Fruit fly (Drosophila melanogaster) whole organism, embryonic: ENCODE measurements around the gene CG14277.
A peak's percentile ranks its signal among the peaks of the same experiment; 100 is the strongest.

Experiments
- BtbVII ChIP-seq: fragments of 200-800 bp; sonication (Bioruptor generic); optimal IDR thresholded peaks from 3 replicates; lab custom pipeline; 2017; ENCODE audit warnings: missing biosample characterization, mild to moderate bottlenecking, missing genetic modification characterization
- CG10147 ChIP-seq: fragments of 200-800 bp; sonication (Bioruptor generic); optimal IDR thresholded peaks from 2 replicates; lab custom pipeline; 2019; ENCODE audit warnings: missing biosample characterization, mild to moderate bottlenecking, missing genetic modification characterization, moderate library complexity
- CG10321 ChIP-seq: fragments of 200-800 bp; sonication (Bioruptor generic); IDR thresholded peaks from 2 replicates; pipeline ENCODE4 v1.3.6; 2022; ENCODE audit warnings: missing biosample characterization, missing genetic modification characterization
- CG12155 ChIP-seq: fragments of 200-800 bp; sonication (Bioruptor generic); optimal IDR thresholded peaks from 3 replicates; lab custom pipeline; 2016; ENCODE audit warnings: missing biosample characterization, missing genetic modification characterization
- CG12659 ChIP-seq: fragments of 200-800 bp; sonication (Bioruptor generic); optimal IDR thresholded peaks from 3 replicates; lab custom pipeline; 2017; ENCODE audit warnings: mild to moderate bottlenecking, missing biosample characterization, missing genetic modification reagents, missing genetic modification characterization
- CG12744 ChIP-seq: fragments of 200-800 bp; sonication (Bioruptor generic); optimal IDR thresholded peaks from 2 replicates; lab custom pipeline; 2016; ENCODE audit warnings: missing biosample characterization, missing genetic modification characterization
- CG15011 ChIP-seq: fragments of 200-800 bp; sonication (Bioruptor generic); optimal IDR thresholded peaks from 3 replicates; lab custom pipeline; 2018; ENCODE audit warnings: missing biosample characterization, mild to moderate bottlenecking, missing genetic modification characterization
- CG1603 ChIP-seq: fragments of 200-800 bp; sonication (Bioruptor generic); optimal IDR thresholded peaks from 2 replicates; lab custom pipeline; 2019; ENCODE audit warnings: missing biosample characterization, mild to moderate bottlenecking, missing genetic modification characterization, moderate library complexity
- CG17912 ChIP-seq: fragments of 200-800 bp; sonication (Bioruptor generic); optimal IDR thresholded peaks from 2 replicates; lab custom pipeline; 2018; ENCODE audit warnings: missing biosample characterization, mild to moderate bottlenecking, missing genetic modification characterization
- CG32532 ChIP-seq: fragments of 200-800 bp; sonication (Bioruptor generic); IDR thresholded peaks from 2 replicates; pipeline ENCODE4 v1.3.6; 2022; ENCODE audit warnings: missing biosample characterization, missing genetic modification characterization
- CG32772 ChIP-seq: fragments of 200-800 bp; sonication (Bioruptor generic); IDR thresholded peaks from 2 replicates; pipeline ENCODE4 v1.3.6; 2022; ENCODE audit warnings: missing biosample characterization, missing genetic modification characterization
- CG33557 ChIP-seq: fragments of 200-800 bp; sonication (Bioruptor generic); optimal IDR thresholded peaks from 2 replicates; lab custom pipeline; 2019; ENCODE audit warnings: missing biosample characterization, mild to moderate bottlenecking, missing genetic modification characterization, moderate library complexity
- CG3838 ChIP-seq: fragments of 200-800 bp; sonication (Bioruptor generic); optimal IDR thresholded peaks from 3 replicates; lab custom pipeline; 2016; ENCODE audit warnings: missing biosample characterization, missing genetic modification characterization
- CG4282 ChIP-seq: fragments of 200-800 bp; sonication (Bioruptor generic); optimal IDR thresholded peaks from 2 replicates; lab custom pipeline; 2016; ENCODE audit warnings: missing biosample characterization, missing genetic modification characterization
- CG4328 ChIP-seq: fragments of 200-800 bp; sonication (Bioruptor generic); optimal IDR thresholded peaks from 3 replicates; lab custom pipeline; 2017; ENCODE audit warnings: missing biosample characterization, missing genetic modification reagents, missing genetic modification characterization
- CG4820 ChIP-seq: fragments of 200-800 bp; sonication (Bioruptor generic); optimal IDR thresholded peaks from 3 replicates; lab custom pipeline; 2016; ENCODE audit warnings: missing biosample characterization, missing genetic modification characterization
- CG6272 ChIP-seq: fragments of 200-800 bp; sonication (Bioruptor generic); IDR thresholded peaks from 2 replicates; pipeline ENCODE4 v1.3.6; 2022; ENCODE audit warnings: missing biosample characterization, missing genetic modification characterization
- CG6791 ChIP-seq: fragments of 200-800 bp; sonication (Bioruptor generic); IDR thresholded peaks from 3 replicates; pipeline ENCODE4 v1.3.6; 2022; ENCODE audit warnings: missing biosample characterization, missing genetic modification characterization; ENCODE audit not compliant: partially characterized antibody
- CG7271 ChIP-seq: fragments of 200-800 bp; sonication (Bioruptor generic); optimal IDR thresholded peaks from 2 replicates; lab custom pipeline; 2018; ENCODE audit warnings: missing biosample characterization, mild to moderate bottlenecking, missing genetic modification characterization, moderate library complexity
- CG7987 ChIP-seq: fragments of 200-800 bp; sonication (Bioruptor generic); optimal IDR thresholded peaks from 2 replicates; lab custom pipeline; 2018; ENCODE audit warnings: missing biosample characterization, mild to moderate bottlenecking, missing genetic modification characterization, moderate library complexity
- CG8944 ChIP-seq: fragments of 200-800 bp; sonication (Bioruptor generic); optimal IDR thresholded peaks from 3 replicates; lab custom pipeline; 2016; ENCODE audit warnings: missing biosample characterization, missing genetic modification characterization
- CG9437 ChIP-seq: fragments of 200-800 bp; sonication (Bioruptor generic); optimal IDR thresholded peaks from 2 replicates; lab custom pipeline; 2018; ENCODE audit warnings: missing biosample characterization, mild to moderate bottlenecking, missing genetic modification characterization
- CG9727 ChIP-seq: fragments of 200-800 bp; sonication (Bioruptor generic); optimal IDR thresholded peaks from 3 replicates; lab custom pipeline; 2017; ENCODE audit warnings: missing biosample characterization, mild to moderate bottlenecking, missing genetic modification characterization
- Hand ChIP-seq: fragments of 200-800 bp; sonication (Bioruptor generic); optimal IDR thresholded peaks from 2 replicates; lab custom pipeline; 2017; ENCODE audit warnings: mild to moderate bottlenecking, missing biosample characterization, missing genetic modification reagents, missing genetic modification characterization
- Mrtf ChIP-seq: fragments of 200-800 bp; sonication (Bioruptor generic); IDR thresholded peaks from 3 replicates; pipeline ENCODE4 v1.3.6; 2022; ENCODE audit warnings: missing biosample characterization, missing genetic modification characterization
- Oli ChIP-seq: fragments of 200-800 bp; sonication (Bioruptor generic); optimal IDR thresholded peaks from 2 replicates; lab custom pipeline; 2018; ENCODE audit warnings: missing biosample characterization, mild to moderate bottlenecking, missing genetic modification characterization, moderate library complexity
- Ptx1 ChIP-seq: fragments of 200-800 bp; sonication (Bioruptor generic); IDR thresholded peaks from 2 replicates; pipeline ENCODE4 v1.3.6; 2022; ENCODE audit warnings: missing biosample characterization, missing genetic modification characterization
- Spps ChIP-seq: fragments of 200-800 bp; sonication (Bioruptor generic); optimal IDR thresholded peaks from 2 replicates; lab custom pipeline; 2018; ENCODE audit warnings: missing biosample characterization, mild to moderate bottlenecking, missing genetic modification characterization
- Ssrp ChIP-seq: fragments of 200-800 bp; sonication (Bioruptor generic); optimal IDR thresholded peaks from 2 replicates; lab custom pipeline; 2018; ENCODE audit warnings: missing biosample characterization, mild to moderate bottlenecking, missing genetic modification characterization, moderate library complexity
- abd-A ChIP-seq: fragments of 200-800 bp; sonication (Bioruptor generic); optimal IDR thresholded peaks from 3 replicates; lab custom pipeline; 2019; ENCODE audit warnings: missing biosample characterization, mild to moderate bottlenecking, missing genetic modification characterization, moderate library complexity
- br ChIP-seq: fragments of >200 bp; optimal IDR thresholded peaks from 2 replicates; lab custom pipeline; 2017
- bsh ChIP-seq, 2 experiments: fragments of 200-800 bp; sonication (Bioruptor generic); optimal IDR thresholded peaks; 2 replicates each; lab custom pipeline; 2017 to 2018; ENCODE audit warnings: mild to moderate bottlenecking in 2 of 2, missing biosample characterization in 2 of 2, missing genetic modification characterization in 2 of 2, moderate library complexity in 1 of 2
- cg ChIP-seq: fragments of 200-800 bp; sonication (Bioruptor generic); optimal IDR thresholded peaks from 3 replicates; lab custom pipeline; 2019; ENCODE audit warnings: missing biosample characterization, mild to moderate bottlenecking, missing genetic modification characterization, moderate library complexity
- dm ChIP-seq: fragments of 200-800 bp; sonication (Bioruptor generic); optimal IDR thresholded peaks from 3 replicates; lab custom pipeline; 2016; ENCODE audit warnings: missing biosample characterization, missing genetic modification characterization
- dmrt99B ChIP-seq: fragments of 200-800 bp; sonication (Bioruptor generic); optimal IDR thresholded peaks from 2 replicates; lab custom pipeline; 2018; ENCODE audit warnings: missing biosample characterization, mild to moderate bottlenecking, missing genetic modification characterization, moderate library complexity
- emc ChIP-seq: fragments of 200-800 bp; sonication (Bioruptor generic); optimal IDR thresholded peaks from 2 replicates; lab custom pipeline; 2016; ENCODE audit warnings: missing biosample characterization, missing genetic modification characterization
- grau ChIP-seq: fragments of 200-800 bp; optimal IDR thresholded peaks from 3 replicates; lab custom pipeline; 2019; ENCODE audit warnings: missing biosample characterization, mild to moderate bottlenecking, missing genetic modification characterization, moderate library complexity
- kay ChIP-seq: fragments of 200-800 bp; sonication (Bioruptor generic); optimal IDR thresholded peaks from 2 replicates; lab custom pipeline; 2016; ENCODE audit warnings: missing biosample characterization, missing genetic modification characterization
- lov ChIP-seq, 2 experiments: fragments of 200-800 bp in 1 of 2; fragments of >200 bp in 1 of 2; sonication (Bioruptor generic) in 1 of 2; IDR thresholded peaks in 1 of 2; optimal IDR thresholded peaks in 1 of 2; 2 replicates in 1 of 2; 3 replicates in 1 of 2; pipeline versions ENCODE4 v1.3.6 to Lab custom; 2017 to 2022; ENCODE audit warnings: missing biosample characterization in 1 of 2, missing genetic modification characterization in 1 of 2
- mirr ChIP-seq: fragments of 200-800 bp; sonication (Bioruptor generic); optimal IDR thresholded peaks from 3 replicates; lab custom pipeline; 2018; ENCODE audit warnings: missing biosample characterization, mild to moderate bottlenecking, missing genetic modification characterization
- nau ChIP-seq: fragments of 200-800 bp; sonication (Bioruptor generic); optimal IDR thresholded peaks from 3 replicates; lab custom pipeline; 2017; ENCODE audit warnings: missing biosample characterization, mild to moderate bottlenecking, missing genetic modification characterization, missing genetic modification reagents
- prd ChIP-seq, 3 experiments: fragments of >200 bp in 2 of 3; fragments of 200-800 bp in 1 of 3; sonication (Bioruptor generic) in 1 of 3; optimal IDR thresholded peaks in 2 of 3; IDR thresholded peaks in 1 of 3; 2 replicates in 2 of 3; 3 replicates in 1 of 3; pipeline versions ENCODE4 v1.3.6 to Lab custom; 2017 to 2022; ENCODE audit warnings: missing biosample characterization in 1 of 3, missing genetic modification characterization in 1 of 3
- pros ChIP-seq: fragments of 200-800 bp; sonication (Bioruptor generic); optimal IDR thresholded peaks from 3 replicates; lab custom pipeline; 2019; ENCODE audit warnings: missing biosample characterization, mild to moderate bottlenecking, missing genetic modification characterization, moderate library complexity
- rib ChIP-seq: fragments of 200-800 bp; sonication (Bioruptor generic); IDR thresholded peaks from 2 replicates; pipeline ENCODE4 v1.3.6; 2022; ENCODE audit warnings: missing biosample characterization, missing genetic modification characterization
- scrt ChIP-seq: fragments of 200-800 bp; sonication (Bioruptor generic); optimal IDR thresholded peaks from 2 replicates; lab custom pipeline; 2018; ENCODE audit warnings: missing biosample characterization, mild to moderate bottlenecking, missing genetic modification characterization, moderate library complexity
- so ChIP-seq: fragments of 200-800 bp; sonication (Bioruptor generic); IDR thresholded peaks from 3 replicates; pipeline ENCODE4 v1.3.6; 2022; ENCODE audit warnings: missing biosample characterization, missing genetic modification characterization
- tup ChIP-seq: fragments of 200-800 bp; sonication (Bioruptor generic); optimal IDR thresholded peaks from 2 replicates; lab custom pipeline; 2016; ENCODE audit warnings: missing biosample characterization, mild to moderate bottlenecking, missing genetic modification characterization, moderate library complexity
- unpg ChIP-seq: fragments of 200-800 bp; sonication (Bioruptor generic); optimal IDR thresholded peaks from 3 replicates; lab custom pipeline; 2018; ENCODE audit warnings: missing biosample characterization, mild to moderate bottlenecking, missing genetic modification characterization, moderate library complexity
- wdn ChIP-seq: fragments of 200-800 bp; sonication (Bioruptor generic); IDR thresholded peaks from 2 replicates; pipeline ENCODE4 v1.3.6; 2022; ENCODE audit warnings: missing biosample characterization, missing genetic modification characterization

Gene CG14277

dm6 chr2L:8266670-8267435 lies 24.6 kb downstream of the CG14277 start (continued):
- TF ChIP-seq CG6791 (GFP tag; lab: Robert Waterston, UW) (no peak), emc (GFP tag; lab: Kevin White, UChicago) (no peak), BtbVII (GFP tag; lab: Kevin White, UChicago) (no peak), CG32772 (GFP tag; lab: Robert Waterston, UW) (no peak), CG4282 (GFP tag; lab: Kevin White, UChicago) (no peak), dmrt99B (tag; lab: Kevin White, UChicago) (no peak), wdn (GFP tag; lab: Robert Waterston, UW) (no peak), CG7271 (no peak), unpg (no peak), CG9437 (GFP tag; lab: Kevin White, UChicago) (no peak), CG12155 (GFP tag; lab: Kevin White, UChicago) (no peak), so (no peak), scrt (GFP tag; lab: Kevin White, UChicago) (peak; percentile 79), CG1603 (tag; lab: Kevin White, UChicago) (no peak), CG17912 (GFP tag; lab: Kevin White, UChicago) (no peak), grau (tag; lab: Kevin White, UChicago) (no peak), CG10147 (GFP tag; lab: Kevin White, UChicago) (no peak), kay (GFP tag; lab: Kevin White, UChicago) (no peak), pros (GFP tag; lab: Kevin White, UChicago) (peak; percentile 86), Ptx1 (GFP tag; lab: Robert Waterston, UW) (no peak), CG7987 (GFP tag; lab: Kevin White, UChicago) (no peak), CG12659 (no peak), Oli (no peak), lov (optimal IDR thresholded peaks at IDR 0.05; lab: Kevin White, UChicago) (no peak), lov (GFP tag; IDR thresholded peaks at IDR 0.05; lab: Robert Waterston, UW) (no peak), cg (GFP tag; lab: Kevin White, UChicago) (peak; percentile 84), CG8944 (GFP tag; lab: Kevin White, UChicago) (no peak), CG3838 (GFP tag; lab: Kevin White, UChicago) (no peak), CG33557 (no peak), rib (GFP tag; lab: Robert Waterston, UW) (no peak), CG4328 (GFP tag; lab: Kevin White, UChicago) (no peak), prd (optimal IDR thresholded peaks at IDR 0.05; lab: Kevin White, UChicago) (no peak), prd (GFP tag; IDR thresholded peaks at IDR 0.05; lab: Robert Waterston, UW) (no peak), CG12744 (GFP tag; lab: Kevin White, UChicago) (no peak), nau (GFP tag; lab: Kevin White, UChicago) (no peak), mirr (GFP tag; lab: Kevin White, UChicago) (no peak), br (no peak), tup (GFP tag; lab: Kevin White, UChicago) (no peak), CG32532 (GFP tag; lab: Robert Waterston, UW) (no peak), Hand (GFP tag; lab: Kevin White, UChicago) (no peak), CG6272 (GFP tag; lab: Robert Waterston, UW) (no peak), bsh (GFP tag; optimal IDR thresholded peaks at IDR 0.05; lab: Kevin White, UChicago) (no peak), Spps (no peak), abd-A (peak; percentile 63), CG4820 (GFP tag; lab: Kevin White, UChicago) (no peak), CG15011 (GFP tag; lab: Kevin White, UChicago) (no peak), Ssrp (tag; lab: Kevin White, UChicago) (no peak), CG10321 (GFP tag; lab: Robert Waterston, UW) (peak; percentile 63), dm (GFP tag; lab: Kevin White, UChicago) (no peak), Mrtf (GFP tag; lab: Robert Waterston, UW) (no peak), CG9727 (GFP tag; lab: Kevin White, UChicago) (no peak)
